Fruit fly (Drosophila melanogaster) whole organism, prepupa: ENCODE results near the gene CG12728.

Source experiments
- Blimp-1 ChIP-seq: fragments of 200-800 bp; sonication (Bioruptor generic); optimal IDR thresholded peaks from 3 replicates; lab custom pipeline; 2017; ENCODE audit warnings: missing biosample characterization, missing genetic modification characterization, mild to moderate bottlenecking, moderate library complexity, missing genetic modification reagents
- CG10631 ChIP-seq: fragments of 200-800 bp; sonication (Bioruptor generic); optimal IDR thresholded peaks from 2 replicates; lab custom pipeline; 2016; ENCODE audit warnings: missing biosample characterization, missing genetic modification characterization
- CG10669 ChIP-seq: fragments of 200-800 bp; sonication (Bioruptor generic); optimal IDR thresholded peaks from 3 replicates; lab custom pipeline; 2018; ENCODE audit warnings: missing biosample characterization, mild to moderate bottlenecking, missing genetic modification characterization, moderate library complexity
- CG11294 ChIP-seq: fragments of 200-800 bp; sonication (Bioruptor generic); IDR thresholded peaks from 2 replicates; pipeline ENCODE4 v1.3.6; 2022; ENCODE audit warnings: missing biosample characterization, missing genetic modification characterization
- CG11762 ChIP-seq: fragments of 200-800 bp; sonication (Bioruptor generic); optimal IDR thresholded peaks from 3 replicates; lab custom pipeline; 2016; ENCODE audit warnings: missing biosample characterization, missing genetic modification characterization; ENCODE audit not compliant: insufficient read depth
- CG11902 ChIP-seq: fragments of 200-800 bp; sonication (Bioruptor generic); optimal IDR thresholded peaks from 3 replicates; lab custom pipeline; 2016; ENCODE audit warnings: missing biosample characterization, missing genetic modification characterization
- CG15336 ChIP-seq: fragments of 200-800 bp; sonication (Bioruptor generic); IDR thresholded peaks from 2 replicates; pipeline ENCODE4 v1.3.6; 2022; ENCODE audit warnings: missing biosample characterization, missing genetic modification characterization
- CG16779 ChIP-seq: fragments of 200-800 bp; sonication (Bioruptor generic); optimal IDR thresholded peaks from 3 replicates; lab custom pipeline; 2017; ENCODE audit warnings: missing biosample characterization, mild to moderate bottlenecking, missing genetic modification characterization
- CG32006 ChIP-seq: fragments of 200-800 bp; sonication (Bioruptor generic); optimal IDR thresholded peaks from 3 replicates; lab custom pipeline; 2017; ENCODE audit warnings: missing biosample characterization, mild to moderate bottlenecking, missing genetic modification characterization
- CG34406 ChIP-seq: fragments of 200-800 bp; sonication (Bioruptor generic); optimal IDR thresholded peaks from 3 replicates; lab custom pipeline; 2016; ENCODE audit warnings: missing biosample characterization, missing genetic modification characterization
- CG3919 ChIP-seq: fragments of 200-800 bp; sonication (Bioruptor generic); optimal IDR thresholded peaks from 3 replicates; lab custom pipeline; 2016; ENCODE audit warnings: missing biosample characterization, missing genetic modification characterization
- CG4318 ChIP-seq: fragments of 200-800 bp; sonication (Bioruptor generic); optimal IDR thresholded peaks from 3 replicates; lab custom pipeline; 2017; ENCODE audit warnings: missing biosample characterization, mild to moderate bottlenecking, missing genetic modification characterization
- CG6792 ChIP-seq: fragments of 200-800 bp; sonication (Bioruptor generic); optimal IDR thresholded peaks from 3 replicates; lab custom pipeline; 2016; ENCODE audit warnings: missing biosample characterization, missing genetic modification characterization
- CG6808 ChIP-seq: fragments of 200-800 bp; sonication (Bioruptor generic); optimal IDR thresholded peaks from 3 replicates; lab custom pipeline; 2017; ENCODE audit warnings: missing biosample characterization, missing genetic modification characterization, mild to moderate bottlenecking, moderate library complexity, missing genetic modification reagents
- CG6854 ChIP-seq: fragments of 200-800 bp; sonication (Bioruptor generic); optimal IDR thresholded peaks from 2 replicates; lab custom pipeline; 2017; ENCODE audit warnings: missing biosample characterization, mild to moderate bottlenecking, missing genetic modification characterization
- CG7368 ChIP-seq: fragments of 200-800 bp; sonication (Bioruptor generic); optimal IDR thresholded peaks from 3 replicates; lab custom pipeline; 2016; ENCODE audit warnings: missing biosample characterization, missing genetic modification characterization
- CG8319 ChIP-seq: fragments of 200-800 bp; sonication (Bioruptor generic); optimal IDR thresholded peaks from 3 replicates; lab custom pipeline; 2016; ENCODE audit warnings: missing biosample characterization, missing genetic modification characterization
- CG8632 ChIP-seq: fragments of 200-800 bp; sonication (Bioruptor generic); optimal IDR thresholded peaks from 3 replicates; lab custom pipeline; 2016; ENCODE audit warnings: missing biosample characterization, missing genetic modification characterization
- Eip75B ChIP-seq: fragments of 200-800 bp; sonication (Bioruptor generic); optimal IDR thresholded peaks from 3 replicates; lab custom pipeline; 2016; ENCODE audit warnings: missing biosample characterization, missing genetic modification characterization
- Eip78C ChIP-seq: fragments of 200-800 bp; sonication (Bioruptor generic); peaks from one replicate; lab custom pipeline; 2016; ENCODE audit warnings: missing biosample characterization, missing genetic modification characterization
- Eip93F ChIP-seq: fragments of 200-800 bp; sonication (Bioruptor generic); optimal IDR thresholded peaks from 2 replicates; lab custom pipeline; 2016; ENCODE audit warnings: missing biosample characterization, mild to moderate bottlenecking, missing genetic modification characterization
- Ets21C ChIP-seq: fragments of 200-800 bp; sonication (Bioruptor generic); optimal IDR thresholded peaks from 3 replicates; lab custom pipeline; 2016; ENCODE audit warnings: missing biosample characterization, missing genetic modification characterization
- Ets96B ChIP-seq: fragments of 200-800 bp; optimal IDR thresholded peaks from 2 replicates; lab custom pipeline; 2019; ENCODE audit warnings: missing biosample characterization, mild to moderate bottlenecking, missing genetic modification characterization, moderate library complexity
- Hr38 ChIP-seq: sonication (Bioruptor generic); optimal IDR thresholded peaks from 2 replicates; lab custom pipeline; 2016; ENCODE audit warnings: missing biosample characterization, missing genetic modification characterization
- Hr39 ChIP-seq: fragments of 200-800 bp; sonication (Bioruptor generic); optimal IDR thresholded peaks from 2 replicates; lab custom pipeline; 2016; ENCODE audit warnings: missing biosample characterization, missing genetic modification characterization
- Hr4 ChIP-seq: fragments of 200-800 bp; sonication (Bioruptor generic); optimal IDR thresholded peaks from 3 replicates; lab custom pipeline; 2016; ENCODE audit warnings: missing biosample characterization, missing genetic modification characterization
- Lpt ChIP-seq: fragments of 200-800 bp; sonication (Bioruptor generic); optimal IDR thresholded peaks from 3 replicates; lab custom pipeline; 2016; ENCODE audit warnings: missing biosample characterization, missing genetic modification characterization
- OdsH ChIP-seq: fragments of 200-800 bp; sonication (Bioruptor generic); optimal IDR thresholded peaks from 3 replicates; lab custom pipeline; 2016; ENCODE audit warnings: missing biosample characterization, missing genetic modification characterization
- Smox ChIP-seq: fragments of 200-800 bp; sonication (Bioruptor generic); optimal IDR thresholded peaks from 3 replicates; lab custom pipeline; 2016; ENCODE audit warnings: missing biosample characterization, missing genetic modification characterization
- Sox102F ChIP-seq: fragments of 200-800 bp; sonication (Bioruptor generic); optimal IDR thresholded peaks from 2 replicates; lab custom pipeline; 2016; ENCODE audit warnings: missing biosample characterization, mild to moderate bottlenecking, missing genetic modification characterization
- Sox14 ChIP-seq: fragments of 200-800 bp; sonication (Bioruptor generic); optimal IDR thresholded peaks from 3 replicates; lab custom pipeline; 2016; ENCODE audit warnings: missing biosample characterization, missing genetic modification characterization
- achi ChIP-seq: fragments of 200-800 bp; sonication (Bioruptor generic); optimal IDR thresholded peaks from 3 replicates; lab custom pipeline; 2016; ENCODE audit warnings: missing biosample characterization, missing genetic modification characterization
- acj6 ChIP-seq: fragments of 200-800 bp; sonication (Bioruptor generic); optimal IDR thresholded peaks from 3 replicates; lab custom pipeline; 2016; ENCODE audit warnings: missing biosample characterization, missing genetic modification characterization
- cyc ChIP-seq: fragments of 200-800 bp; sonication (Bioruptor generic); optimal IDR thresholded peaks from 3 replicates; lab custom pipeline; 2016; ENCODE audit warnings: missing biosample characterization, missing genetic modification characterization
- dac ChIP-seq: fragments of 200-800 bp; sonication (Bioruptor generic); optimal IDR thresholded peaks from 2 replicates; lab custom pipeline; 2017; ENCODE audit warnings: missing biosample characterization, mild to moderate bottlenecking, missing genetic modification characterization
- fd59A ChIP-seq: fragments of 200-800 bp; sonication (Bioruptor generic); optimal IDR thresholded peaks from 2 replicates; lab custom pipeline; 2017; ENCODE audit warnings: missing biosample characterization, mild to moderate bottlenecking, missing genetic modification characterization, missing genetic modification reagents
- fkh ChIP-seq: fragments of 200-800 bp; sonication (Bioruptor generic); optimal IDR thresholded peaks from 3 replicates; lab custom pipeline; 2017; ENCODE audit warnings: missing biosample characterization, mild to moderate bottlenecking, missing genetic modification characterization, moderate library complexity
- lz ChIP-seq: fragments of 200-800 bp; sonication (Bioruptor generic); optimal IDR thresholded peaks from 3 replicates; lab custom pipeline; 2016; ENCODE audit warnings: missing biosample characterization, missing genetic modification characterization
- pdm3 ChIP-seq: fragments of 200-800 bp; sonication (Bioruptor generic); optimal IDR thresholded peaks from 3 replicates; lab custom pipeline; 2016; ENCODE audit warnings: missing biosample characterization, missing genetic modification characterization
- salr ChIP-seq, 2 experiments: fragments of 200-800 bp; sonication (Bioruptor generic); optimal IDR thresholded peaks; 3 replicates each; lab custom pipeline; 2016 to 2018; ENCODE audit warnings: missing biosample characterization in 2 of 2, missing genetic modification characterization in 2 of 2, mild to moderate bottlenecking in 1 of 2
- spab ChIP-seq: fragments of 200-800 bp; sonication (Bioruptor generic); optimal IDR thresholded peaks from 2 replicates; lab custom pipeline; 2017; ENCODE audit warnings: missing biosample characterization, mild to moderate bottlenecking, missing genetic modification characterization, missing genetic modification reagents
- ss ChIP-seq, 2 experiments: fragments of 200-800 bp; sonication (Bioruptor generic); optimal IDR thresholded peaks; 2 replicates in 1 of 2; 3 replicates in 1 of 2; lab custom pipeline; 2017 to 2018; ENCODE audit warnings: mild to moderate bottlenecking in 2 of 2, missing biosample characterization in 2 of 2, missing genetic modification characterization in 2 of 2, moderate library complexity in 1 of 2
- svp ChIP-seq: fragments of 200-800 bp; sonication (Bioruptor generic); peaks from one replicate; lab custom pipeline; 2016; ENCODE audit warnings: missing biosample characterization, missing genetic modification characterization
- topi ChIP-seq: fragments of 200-800 bp; sonication (Bioruptor generic); optimal IDR thresholded peaks from 3 replicates; lab custom pipeline; 2016; ENCODE audit warnings: missing biosample characterization, missing genetic modification characterization
- vri ChIP-seq: fragments of 200-800 bp; sonication (Bioruptor generic); optimal IDR thresholded peaks from 3 replicates; lab custom pipeline; 2016; ENCODE audit warnings: missing biosample characterization, mild to moderate bottlenecking, missing genetic modification characterization

CG12728 gene

DNA sequence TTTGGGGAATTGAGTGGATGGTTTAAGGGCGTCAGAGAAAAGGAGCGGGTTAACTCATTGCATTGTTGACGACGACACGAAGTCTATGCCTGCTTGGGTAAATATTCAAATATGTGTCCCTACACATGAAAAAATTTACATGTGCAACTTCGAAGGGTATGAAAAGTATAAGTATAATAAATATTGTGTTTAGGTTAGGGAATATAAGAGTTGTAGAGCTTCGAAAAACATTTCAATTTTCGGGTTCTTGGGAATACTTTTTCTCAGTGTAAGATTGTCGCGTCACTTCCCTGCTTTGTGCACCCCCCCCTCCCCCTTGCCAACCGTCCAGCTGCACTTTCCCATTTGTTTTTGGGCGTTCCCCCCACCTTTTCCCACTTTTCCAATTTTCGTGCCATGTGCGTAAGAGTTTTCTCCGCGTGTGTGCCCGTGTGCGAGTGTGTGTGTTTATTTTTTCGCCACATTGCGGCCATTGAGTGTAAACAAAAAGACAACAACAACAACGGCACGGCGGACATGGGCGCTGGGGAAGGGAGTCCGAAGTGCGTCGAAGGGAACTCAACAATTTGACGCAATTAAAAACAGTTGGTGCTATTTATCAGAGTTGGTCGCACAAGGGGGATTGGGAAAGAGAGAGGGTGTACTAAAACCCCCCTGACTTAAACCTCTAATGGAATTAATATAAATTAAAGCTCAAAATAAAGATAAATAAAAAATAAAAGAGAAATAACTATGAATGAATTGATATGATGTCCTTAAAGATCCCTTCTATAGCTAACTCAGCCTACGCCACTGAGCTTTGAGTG lies 27.7 kb downstream of the CG12728 start (continued):
- TF ChIP-seq CG15336 (GFP tag; lab: Robert Waterston, UW) (peak; percentile 41), CG3919 (GFP tag; lab: Kevin White, UChicago) (peak; percentile 16), Blimp-1 (peak; percentile 17), Lpt (GFP tag; lab: Kevin White, UChicago) (peak; percentile 10), CG8319 (GFP tag; lab: Kevin White, UChicago) (no peak), lz (peak; percentile 23), CG32006 (peak; percentile 62), fkh (GFP tag; lab: Kevin White, UChicago) (peak; percentile 39), vri (GFP tag; lab: Kevin White, UChicago) (no peak), CG6808 (peak; percentile 54), ss (GFP tag; optimal IDR thresholded peaks at IDR 0.05; lab: Kevin White, UChicago) (peak in 1 of 2 experiments; percentile 47), Eip78C (GFP tag; lab: Kevin White, UChicago) (peak; percentile 86), Eip93F (GFP tag; lab: Kevin White, UChicago) (no peak), Smox (GFP tag; lab: Kevin White, UChicago) (peak; percentile 55), Hr38 (GFP tag; lab: Kevin White, UChicago) (no peak)

DNA sequence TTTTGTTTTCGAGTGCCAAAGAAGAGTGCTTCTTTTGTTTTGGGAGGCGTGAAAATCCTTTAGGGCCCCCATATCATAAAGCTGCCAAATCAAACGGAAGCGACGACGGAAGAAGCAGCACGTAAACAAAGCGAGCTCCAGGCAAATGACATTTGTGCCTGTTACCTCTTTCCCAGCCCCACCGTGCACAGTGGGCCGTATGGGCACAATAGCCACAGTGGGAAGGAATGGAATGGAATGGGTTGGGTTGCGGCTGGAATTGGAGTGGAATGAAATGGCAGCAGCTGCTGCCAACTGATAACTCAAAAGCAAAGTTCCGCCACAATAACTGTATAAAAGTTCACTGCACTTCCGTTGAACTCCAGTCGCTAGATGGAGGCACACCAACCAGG lies 28.3 kb downstream of the CG12728 start:
- TF ChIP-seq acj6 (GFP tag; lab: Kevin White, UChicago) (no peak), CG10631 (GFP tag; lab: Kevin White, UChicago) (no peak), svp (GFP tag; lab: Kevin White, UChicago) (peak; percentile 28), Eip78C (GFP tag; lab: Kevin White, UChicago) (peak; percentile 45)

DNA sequence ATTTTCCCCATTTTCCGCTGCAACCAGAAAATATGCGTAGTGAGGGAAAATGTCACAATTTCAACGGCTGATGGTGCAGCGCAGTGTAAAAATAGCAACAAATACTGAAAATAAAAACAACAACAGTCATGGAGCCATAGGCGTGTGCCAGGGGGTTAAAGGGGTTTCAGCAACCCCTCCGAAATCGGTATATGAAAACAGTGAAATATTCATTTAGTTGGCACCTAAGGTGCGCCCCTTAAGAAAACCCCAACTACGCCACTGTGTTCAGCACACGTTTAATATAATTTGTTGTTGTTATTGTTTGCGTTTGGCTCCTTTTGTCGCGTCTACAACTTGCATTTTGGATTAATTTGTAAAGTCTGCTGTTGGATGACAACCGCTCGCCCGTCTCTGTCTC lies 29.6 kb downstream of the CG12728 start:
- TF ChIP-seq CG15336 (GFP tag; lab: Robert Waterston, UW) (peak; percentile 87), Eip93F (GFP tag; lab: Kevin White, UChicago) (no peak), Ets96B (tag; lab: Kevin White, UChicago) (peak; percentile 70), spab (peak; percentile 50), Sox102F (GFP tag; lab: Kevin White, UChicago) (peak; percentile 41), achi (GFP tag; lab: Kevin White, UChicago) (peak; percentile 77), OdsH (GFP tag; lab: Kevin White, UChicago) (peak; percentile 76), CG10631 (GFP tag; lab: Kevin White, UChicago) (peak; percentile 76), dac (GFP tag; lab: Kevin White, UChicago) (peak; percentile 86), CG11762 (peak; percentile 40), topi (GFP tag; lab: Kevin White, UChicago) (peak; percentile 55), svp (GFP tag; lab: Kevin White, UChicago) (peak; percentile 51), CG4318 (GFP tag; lab: Kevin White, UChicago) (peak; percentile 78), CG3919 (GFP tag; lab: Kevin White, UChicago) (peak; percentile 75), fkh (GFP tag; lab: Kevin White, UChicago) (no peak), Sox14 (GFP tag; lab: Kevin White, UChicago) (peak; percentile 72), cyc (GFP tag; lab: Kevin White, UChicago) (peak; percentile 63), Hr39 (GFP tag; lab: Kevin White, UChicago) (peak; percentile 66), Ets21C (GFP tag; lab: Kevin White, UChicago) (peak; percentile 37), CG8632 (GFP tag; lab: Kevin White, UChicago) (peak; percentile 36), Eip78C (GFP tag; lab: Kevin White, UChicago) (peak; percentile 86), ss (GFP tag; optimal IDR thresholded peaks at IDR 0.05; lab: Kevin White, UChicago) (peak; percentile 15 to 35), CG11294 (GFP tag; lab: Robert Waterston, UW) (peak; percentile 55), CG10669 (GFP tag; lab: Kevin White, UChicago) (peak; percentile 66), fd59A (GFP tag; lab: Kevin White, UChicago) (peak; percentile 64), acj6 (GFP tag; lab: Kevin White, UChicago) (peak; percentile 66), lz (peak; percentile 59), Hr4 (GFP tag; lab: Kevin White, UChicago) (peak; percentile 90), CG7368 (GFP tag; lab: Kevin White, UChicago) (peak; percentile 55), CG11902 (no peak), CG6792 (GFP tag; lab: Kevin White, UChicago) (peak; percentile 56), CG16779 (tag; lab: Kevin White, UChicago) (peak; percentile 36), pdm3 (GFP tag; lab: Kevin White, UChicago) (peak; percentile 80), CG8319 (GFP tag; lab: Kevin White, UChicago) (peak; percentile 36), Eip75B (GFP tag; lab: Kevin White, UChicago) (peak; percentile 59), salr (GFP tag; optimal IDR thresholded peaks at IDR 0.05; lab: Kevin White, UChicago) (peak; percentile 56 to 71), CG6854 (GFP tag; lab: Kevin White, UChicago) (no peak), CG34406 (GFP tag; lab: Kevin White, UChicago) (peak; percentile 11)
